Fruit fly (Drosophila melanogaster) whole organism, prepupa: Measurements from ENCODE around the gene CG7900.

ENCODE experiments used
- Blimp-1 ChIP-seq: fragments of 200-800 bp; sonication (Bioruptor generic); optimal IDR thresholded peaks from 3 replicates; lab custom pipeline; 2017; ENCODE audit warnings: missing biosample characterization, missing genetic modification characterization, mild to moderate bottlenecking, moderate library complexity, missing genetic modification reagents
- CG10631 ChIP-seq: fragments of 200-800 bp; sonication (Bioruptor generic); optimal IDR thresholded peaks from 2 replicates; lab custom pipeline; 2016; ENCODE audit warnings: missing biosample characterization, missing genetic modification characterization
- CG10669 ChIP-seq: fragments of 200-800 bp; sonication (Bioruptor generic); optimal IDR thresholded peaks from 3 replicates; lab custom pipeline; 2018; ENCODE audit warnings: missing biosample characterization, mild to moderate bottlenecking, missing genetic modification characterization, moderate library complexity
- CG11294 ChIP-seq: fragments of 200-800 bp; sonication (Bioruptor generic); IDR thresholded peaks from 2 replicates; pipeline ENCODE4 v1.3.6; 2022; ENCODE audit warnings: missing biosample characterization, missing genetic modification characterization
- CG11762 ChIP-seq: fragments of 200-800 bp; sonication (Bioruptor generic); optimal IDR thresholded peaks from 3 replicates; lab custom pipeline; 2016; ENCODE audit warnings: missing biosample characterization, missing genetic modification characterization; ENCODE audit not compliant: insufficient read depth
- CG11902 ChIP-seq: fragments of 200-800 bp; sonication (Bioruptor generic); optimal IDR thresholded peaks from 3 replicates; lab custom pipeline; 2016; ENCODE audit warnings: missing biosample characterization, missing genetic modification characterization
- CG15336 ChIP-seq: fragments of 200-800 bp; sonication (Bioruptor generic); IDR thresholded peaks from 2 replicates; pipeline ENCODE4 v1.3.6; 2022; ENCODE audit warnings: missing biosample characterization, missing genetic modification characterization
- CG3032 ChIP-seq: fragments of 200-800 bp; optimal IDR thresholded peaks from 2 replicates; lab custom pipeline; 2019; ENCODE audit warnings: missing biosample characterization, mild to moderate bottlenecking, missing genetic modification characterization, moderate library complexity
- CG31627 ChIP-seq: fragments of 200-800 bp; sonication (Bioruptor generic); optimal IDR thresholded peaks from 3 replicates; lab custom pipeline; 2016; ENCODE audit warnings: missing biosample characterization, missing genetic modification characterization
- CG34406 ChIP-seq: fragments of 200-800 bp; sonication (Bioruptor generic); optimal IDR thresholded peaks from 3 replicates; lab custom pipeline; 2016; ENCODE audit warnings: missing biosample characterization, missing genetic modification characterization
- CG3919 ChIP-seq: fragments of 200-800 bp; sonication (Bioruptor generic); optimal IDR thresholded peaks from 3 replicates; lab custom pipeline; 2016; ENCODE audit warnings: missing biosample characterization, missing genetic modification characterization
- CG6163 ChIP-seq: fragments of 200-800 bp; sonication (Bioruptor generic); IDR thresholded peaks from 3 replicates; pipeline ENCODE4 v1.3.6; 2022; ENCODE audit warnings: missing biosample characterization, missing genetic modification characterization
- CG6276 ChIP-seq: fragments of 200-800 bp; sonication (Bioruptor generic); optimal IDR thresholded peaks from 2 replicates; lab custom pipeline; 2017; ENCODE audit warnings: missing biosample characterization, mild to moderate bottlenecking, missing genetic modification characterization
- CG6792 ChIP-seq: fragments of 200-800 bp; sonication (Bioruptor generic); optimal IDR thresholded peaks from 3 replicates; lab custom pipeline; 2016; ENCODE audit warnings: missing biosample characterization, missing genetic modification characterization
- CG6808 ChIP-seq: fragments of 200-800 bp; sonication (Bioruptor generic); optimal IDR thresholded peaks from 3 replicates; lab custom pipeline; 2017; ENCODE audit warnings: missing biosample characterization, missing genetic modification characterization, mild to moderate bottlenecking, moderate library complexity, missing genetic modification reagents
- CG6854 ChIP-seq: fragments of 200-800 bp; sonication (Bioruptor generic); optimal IDR thresholded peaks from 2 replicates; lab custom pipeline; 2017; ENCODE audit warnings: missing biosample characterization, mild to moderate bottlenecking, missing genetic modification characterization
- CG8319 ChIP-seq: fragments of 200-800 bp; sonication (Bioruptor generic); optimal IDR thresholded peaks from 3 replicates; lab custom pipeline; 2016; ENCODE audit warnings: missing biosample characterization, missing genetic modification characterization
- CG8632 ChIP-seq: fragments of 200-800 bp; sonication (Bioruptor generic); optimal IDR thresholded peaks from 3 replicates; lab custom pipeline; 2016; ENCODE audit warnings: missing biosample characterization, missing genetic modification characterization
- CG9139 ChIP-seq: fragments of 200-800 bp; sonication (Bioruptor generic); optimal IDR thresholded peaks from 3 replicates; lab custom pipeline; 2017; ENCODE audit warnings: missing biosample characterization, mild to moderate bottlenecking, missing genetic modification characterization
- Eip75B ChIP-seq: fragments of 200-800 bp; sonication (Bioruptor generic); optimal IDR thresholded peaks from 3 replicates; lab custom pipeline; 2016; ENCODE audit warnings: missing biosample characterization, missing genetic modification characterization
- Eip78C ChIP-seq: fragments of 200-800 bp; sonication (Bioruptor generic); peaks from one replicate; lab custom pipeline; 2016; ENCODE audit warnings: missing biosample characterization, missing genetic modification characterization
- Eip93F ChIP-seq: fragments of 200-800 bp; sonication (Bioruptor generic); optimal IDR thresholded peaks from 2 replicates; lab custom pipeline; 2016; ENCODE audit warnings: missing biosample characterization, mild to moderate bottlenecking, missing genetic modification characterization
- Ets21C ChIP-seq: fragments of 200-800 bp; sonication (Bioruptor generic); optimal IDR thresholded peaks from 3 replicates; lab custom pipeline; 2016; ENCODE audit warnings: missing biosample characterization, missing genetic modification characterization
- Ets96B ChIP-seq: fragments of 200-800 bp; optimal IDR thresholded peaks from 2 replicates; lab custom pipeline; 2019; ENCODE audit warnings: missing biosample characterization, mild to moderate bottlenecking, missing genetic modification characterization, moderate library complexity
- Gug ChIP-seq: fragments of 200-800 bp; sonication (Bioruptor generic); IDR thresholded peaks from 2 replicates; pipeline ENCODE4 v1.3.6; 2022; ENCODE audit warnings: missing biosample characterization, missing genetic modification characterization
- Hr38 ChIP-seq: sonication (Bioruptor generic); optimal IDR thresholded peaks from 2 replicates; lab custom pipeline; 2016; ENCODE audit warnings: missing biosample characterization, missing genetic modification characterization
- Hr39 ChIP-seq: fragments of 200-800 bp; sonication (Bioruptor generic); optimal IDR thresholded peaks from 2 replicates; lab custom pipeline; 2016; ENCODE audit warnings: missing biosample characterization, missing genetic modification characterization
- Hr4 ChIP-seq: fragments of 200-800 bp; sonication (Bioruptor generic); optimal IDR thresholded peaks from 3 replicates; lab custom pipeline; 2016; ENCODE audit warnings: missing biosample characterization, missing genetic modification characterization
- Lpt ChIP-seq: fragments of 200-800 bp; sonication (Bioruptor generic); optimal IDR thresholded peaks from 3 replicates; lab custom pipeline; 2016; ENCODE audit warnings: missing biosample characterization, missing genetic modification characterization
- Met ChIP-seq: fragments of 200-800 bp; sonication (Bioruptor generic); optimal IDR thresholded peaks from 3 replicates; lab custom pipeline; 2016; ENCODE audit warnings: missing biosample characterization, missing genetic modification characterization
- OdsH ChIP-seq: fragments of 200-800 bp; sonication (Bioruptor generic); optimal IDR thresholded peaks from 3 replicates; lab custom pipeline; 2016; ENCODE audit warnings: missing biosample characterization, missing genetic modification characterization
- Sox15 ChIP-seq: fragments of 200-800 bp; sonication (Bioruptor generic); optimal IDR thresholded peaks from 3 replicates; lab custom pipeline; 2016; ENCODE audit warnings: missing biosample characterization, missing genetic modification characterization
- achi ChIP-seq: fragments of 200-800 bp; sonication (Bioruptor generic); optimal IDR thresholded peaks from 3 replicates; lab custom pipeline; 2016; ENCODE audit warnings: missing biosample characterization, missing genetic modification characterization
- dac ChIP-seq: fragments of 200-800 bp; sonication (Bioruptor generic); optimal IDR thresholded peaks from 2 replicates; lab custom pipeline; 2017; ENCODE audit warnings: missing biosample characterization, mild to moderate bottlenecking, missing genetic modification characterization
- eg ChIP-seq: fragments of 200-800 bp; sonication (Bioruptor generic); IDR thresholded peaks from 3 replicates; pipeline ENCODE4 v1.3.6; 2022; ENCODE audit warnings: missing biosample characterization, missing genetic modification characterization
- esn ChIP-seq: fragments of 200-800 bp; sonication (Bioruptor generic); optimal IDR thresholded peaks from 2 replicates; lab custom pipeline; 2016; ENCODE audit warnings: missing biosample characterization, mild to moderate bottlenecking, missing genetic modification characterization, moderate library complexity
- fd59A ChIP-seq: fragments of 200-800 bp; sonication (Bioruptor generic); optimal IDR thresholded peaks from 2 replicates; lab custom pipeline; 2017; ENCODE audit warnings: missing biosample characterization, mild to moderate bottlenecking, missing genetic modification characterization, missing genetic modification reagents
- fd85E ChIP-seq: fragments of 200-800 bp; sonication (Bioruptor generic); optimal IDR thresholded peaks from 3 replicates; lab custom pipeline; 2016; ENCODE audit warnings: missing biosample characterization, missing genetic modification characterization
- fkh ChIP-seq: fragments of 200-800 bp; sonication (Bioruptor generic); optimal IDR thresholded peaks from 3 replicates; lab custom pipeline; 2017; ENCODE audit warnings: missing biosample characterization, mild to moderate bottlenecking, missing genetic modification characterization, moderate library complexity
- net ChIP-seq: fragments of 200-800 bp; sonication (Bioruptor generic); optimal IDR thresholded peaks from 3 replicates; lab custom pipeline; 2016; ENCODE audit warnings: missing biosample characterization, missing genetic modification characterization
- pdm3 ChIP-seq: fragments of 200-800 bp; sonication (Bioruptor generic); optimal IDR thresholded peaks from 3 replicates; lab custom pipeline; 2016; ENCODE audit warnings: missing biosample characterization, missing genetic modification characterization
- salr ChIP-seq, 2 experiments: fragments of 200-800 bp; sonication (Bioruptor generic); optimal IDR thresholded peaks; 3 replicates each; lab custom pipeline; 2016 to 2018; ENCODE audit warnings: missing biosample characterization in 2 of 2, missing genetic modification characterization in 2 of 2, mild to moderate bottlenecking in 1 of 2
- spab ChIP-seq: fragments of 200-800 bp; sonication (Bioruptor generic); optimal IDR thresholded peaks from 2 replicates; lab custom pipeline; 2017; ENCODE audit warnings: missing biosample characterization, mild to moderate bottlenecking, missing genetic modification characterization, missing genetic modification reagents
- ss ChIP-seq, 2 experiments: fragments of 200-800 bp; sonication (Bioruptor generic); optimal IDR thresholded peaks; 2 replicates in 1 of 2; 3 replicates in 1 of 2; lab custom pipeline; 2017 to 2018; ENCODE audit warnings: mild to moderate bottlenecking in 2 of 2, missing biosample characterization in 2 of 2, missing genetic modification characterization in 2 of 2, moderate library complexity in 1 of 2
- svp ChIP-seq: fragments of 200-800 bp; sonication (Bioruptor generic); peaks from one replicate; lab custom pipeline; 2016; ENCODE audit warnings: missing biosample characterization, missing genetic modification characterization
- topi ChIP-seq: fragments of 200-800 bp; sonication (Bioruptor generic); optimal IDR thresholded peaks from 3 replicates; lab custom pipeline; 2016; ENCODE audit warnings: missing biosample characterization, missing genetic modification characterization
- vri ChIP-seq: fragments of 200-800 bp; sonication (Bioruptor generic); optimal IDR thresholded peaks from 3 replicates; lab custom pipeline; 2016; ENCODE audit warnings: missing biosample characterization, mild to moderate bottlenecking, missing genetic modification characterization

Gene CG7900

DNA sequence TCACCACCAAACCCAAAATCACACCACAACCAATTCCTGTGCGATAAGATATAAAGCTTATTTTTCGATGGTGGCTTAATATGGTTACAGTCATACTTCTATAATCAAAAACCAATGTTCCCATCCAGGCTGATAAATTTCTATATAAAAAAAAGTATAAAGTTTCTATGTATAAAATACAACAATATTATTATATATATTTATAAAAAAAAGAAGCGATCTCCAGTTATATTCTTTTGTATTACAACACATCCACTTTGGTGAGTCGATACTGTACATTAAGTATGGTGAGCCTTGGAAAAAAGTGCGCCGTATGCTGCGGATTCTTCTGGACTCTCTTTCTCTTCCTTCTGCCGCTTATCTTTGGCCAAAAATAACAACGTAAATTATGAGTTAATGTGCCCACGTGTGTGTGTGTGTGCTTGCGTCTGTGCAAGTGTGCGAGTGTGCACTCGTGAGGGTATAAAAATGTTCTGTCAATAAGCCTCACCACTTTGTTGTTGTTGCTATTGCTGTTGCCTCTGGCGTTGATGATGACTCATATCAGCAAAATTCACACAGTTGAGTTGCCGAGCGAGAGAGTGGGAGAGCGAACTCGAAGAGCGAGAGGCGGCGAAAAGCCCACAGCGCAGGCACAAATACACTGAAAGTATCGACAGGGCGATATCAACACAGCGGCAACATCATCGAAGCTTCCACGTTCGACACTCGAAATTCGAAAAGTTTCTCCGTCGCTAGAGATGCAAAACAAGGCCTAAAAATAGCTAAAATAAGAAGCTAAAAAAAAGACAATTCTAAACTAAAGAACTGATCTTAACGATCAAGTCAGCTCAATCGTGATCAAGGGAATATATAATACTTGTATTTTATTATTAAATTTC, 25.8 kb downstream of the CG7900 start (continued):
- TF ChIP-seq Met (GFP tag; lab: Kevin White, UChicago) (peak; percentile 78), Lpt (GFP tag; lab: Kevin White, UChicago) (no peak), CG6854 (peak; percentile 49), CG10669 (GFP tag; lab: Kevin White, UChicago) (peak; percentile 59), CG6808 (peak; percentile 60), Blimp-1 (GFP tag; lab: Kevin White, UChicago) (peak; percentile 67), CG3919 (GFP tag; lab: Kevin White, UChicago) (peak; percentile 79), Hr39 (GFP tag; lab: Kevin White, UChicago) (peak; percentile 54), CG6792 (GFP tag; lab: Kevin White, UChicago) (peak; percentile 72), Gug (no peak)

DNA sequence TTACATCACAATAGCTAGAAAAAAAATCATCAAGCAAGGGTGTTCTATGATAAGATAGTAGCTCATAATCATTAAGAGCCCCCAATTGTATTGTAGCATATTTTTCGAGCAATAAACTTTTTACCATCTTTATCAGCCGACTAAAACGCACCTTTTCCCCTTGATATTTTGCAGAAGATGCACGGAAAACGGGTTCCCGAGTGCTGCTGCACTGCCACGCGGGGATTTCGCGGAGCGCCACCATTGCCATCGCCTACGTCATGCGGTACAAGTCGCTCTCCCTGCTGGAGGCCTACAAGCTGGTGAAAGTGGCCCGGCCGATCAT, 26.4 kb downstream of the CG7900 start:
- peak; percentile 51 for TF ChIP-seq CG3919 (GFP tag; lab: Kevin White, UChicago)
- TF ChIP-seq eg (GFP tag; lab: Robert Waterston, UW): no peak; the same call in 2 of the 3 replicates
- TF ChIP-seq esn (GFP tag; lab: Kevin White, UChicago): no peak
- no peak for TF ChIP-seq CG15336
- TF ChIP-seq Sox15 (GFP tag; lab: Kevin White, UChicago): no peak
- no peak for TF ChIP-seq pdm3 (GFP tag; lab: Kevin White, UChicago)
- TF ChIP-seq Eip78C: peak; percentile 86
- peak; percentile 7 for TF ChIP-seq net
- TF ChIP-seq fd59A (GFP tag; lab: Kevin White, UChicago): no peak
- no peak for TF ChIP-seq topi (GFP tag; lab: Kevin White, UChicago)
- no peak for TF ChIP-seq Lpt (GFP tag; lab: Kevin White, UChicago)
- TF ChIP-seq Ets96B (tag; lab: Kevin White, UChicago): no peak
- no peak for TF ChIP-seq fd85E (GFP tag; lab: Kevin White, UChicago)
- no peak for TF ChIP-seq dac
- no peak for TF ChIP-seq achi (GFP tag; lab: Kevin White, UChicago)
- TF ChIP-seq CG11294: no peak
- no peak for TF ChIP-seq Hr38 (GFP tag; lab: Kevin White, UChicago)
- peak; percentile 21 for TF ChIP-seq CG10631
- no peak for TF ChIP-seq svp (GFP tag; lab: Kevin White, UChicago)
- no peak for TF ChIP-seq Eip75B
- TF ChIP-seq CG3032: peak; percentile 11
- no peak for TF ChIP-seq Hr39 (GFP tag; lab: Kevin White, UChicago)
- TF ChIP-seq CG10669 (GFP tag; lab: Kevin White, UChicago): no peak
- TF ChIP-seq CG11902: peak; percentile 25
- TF ChIP-seq Hr4 (GFP tag; lab: Kevin White, UChicago): peak; percentile 31
- TF ChIP-seq Ets21C: no peak
- TF ChIP-seq CG6163 (GFP tag; lab: Robert Waterston, UW): no peak
- no peak for TF ChIP-seq CG6854
- TF ChIP-seq CG6276 (GFP tag; lab: Kevin White, UChicago): no peak
- no peak for TF ChIP-seq CG6792 (GFP tag; lab: Kevin White, UChicago)
- no peak for TF ChIP-seq CG8632 (GFP tag; lab: Kevin White, UChicago)
- no peak for TF ChIP-seq CG9139
- no peak for TF ChIP-seq CG6808
- no peak for TF ChIP-seq Blimp-1 (GFP tag; lab: Kevin White, UChicago)
- no peak for TF ChIP-seq spab (GFP tag; lab: Kevin White, UChicago)
- TF ChIP-seq fkh (GFP tag; lab: Kevin White, UChicago): no peak
- TF ChIP-seq CG11762 (GFP tag; lab: Kevin White, UChicago): peak; percentile 52
- no peak for TF ChIP-seq vri (GFP tag; lab: Kevin White, UChicago)
- peak; percentile 31 for TF ChIP-seq CG31627 (GFP tag; lab: Kevin White, UChicago)
- TF ChIP-seq CG34406 (GFP tag; lab: Kevin White, UChicago): no peak
- TF ChIP-seq ss (GFP tag; optimal IDR thresholded peaks at IDR 0.05; lab: Kevin White, UChicago): no peak
- no peak for TF ChIP-seq salr (GFP tag; optimal IDR thresholded peaks at IDR 0.05; lab: Kevin White, UChicago)
- no peak for TF ChIP-seq Eip93F (GFP tag; lab: Kevin White, UChicago)
- peak; percentile 73 for TF ChIP-seq OdsH
- TF ChIP-seq Met (GFP tag; lab: Kevin White, UChicago): no peak
- peak; percentile 41 for TF ChIP-seq CG8319 (GFP tag; lab: Kevin White, UChicago)
